Worm (Caenorhabditis elegans): ENCODE data around the gene gpa-1.

- no peak for TF ChIP-seq scrt-1 (GFP tag; IDR thresholded peaks at IDR 0.05)
- no peak for TF ChIP-seq sea-1 (GFP tag; conservative IDR thresholded peaks at IDR 0.05)
- TF ChIP-seq hmbx-1 (tag; optimal IDR thresholded peaks at IDR 0.05) = no peak
- no peak for TF ChIP-seq tra-4 (tag; optimal IDR thresholded peaks at IDR 0.05)
- no peak for TF ChIP-seq ceh-13 (GFP tag; optimal IDR thresholded peaks at IDR 0.05)
- TF ChIP-seq ama-1 (optimal IDR thresholded peaks at IDR 0.05) = no peak
- no peak for TF ChIP-seq tbx-11 (GFP tag; IDR thresholded peaks at IDR 0.05)
- no peak for TF ChIP-seq tbx-37 (GFP tag; conservative IDR thresholded peaks at IDR 0.05)
- TF ChIP-seq aly-1 (tag; optimal IDR thresholded peaks at IDR 0.05) = no peak
Measured at ce11 chrV:11209452-11210188, 32.1 kb upstream of the gpa-1 start.

Data from whole organism, early embryonic.